Worm (Caenorhabditis elegans) whole organism, early embryonic: Measurements from ENCODE around the gene Y57G7A.6.

Source experiments
- B0310.2 ChIP-seq: sonication (generic microtip); optimal IDR thresholded peaks from 2 replicates; lab custom pipeline; 2016; ENCODE audit warnings: mild to moderate bottlenecking, missing genetic modification characterization, missing compliant biosample characterization
- F13C5.2 ChIP-seq: sonication (generic microtip); optimal IDR thresholded peaks from 2 replicates; lab custom pipeline; 2017; ENCODE audit warnings: mild to moderate bottlenecking, missing genetic modification characterization, inconsistent platforms, missing compliant biosample characterization
- aly-1 ChIP-seq: sonication (generic microtip); optimal IDR thresholded peaks from 2 replicates; lab custom pipeline; 2016; ENCODE audit warnings: missing genetic modification characterization, missing compliant biosample characterization
- ama-1 ChIP-seq: fragments of 150-350 bp; optimal IDR thresholded peaks from 2 replicates; lab custom pipeline; 2014
- ceh-13 ChIP-seq: fragments of 200-800 bp; sonication (Bioruptor generic); optimal IDR thresholded peaks from 2 replicates; lab custom pipeline; 2018; ENCODE audit warnings: mild to moderate bottlenecking, missing genetic modification characterization, missing compliant biosample characterization
- ceh-36 ChIP-seq: sonication (generic microtip); optimal IDR thresholded peaks from 2 replicates; lab custom pipeline; 2016; ENCODE audit warnings: missing genetic modification characterization, inconsistent platforms, missing compliant biosample characterization
- ets-7 ChIP-seq: sonication (generic microtip); optimal IDR thresholded peaks from 2 replicates; lab custom pipeline; 2016; ENCODE audit warnings: missing genotype, missing genetic modification characterization, missing compliant biosample characterization
- flt-1 ChIP-seq: fragments of 200-800 bp; sonication (Bioruptor generic); IDR thresholded peaks from 2 replicates; pipeline ENCODE4 v1.3.6; 2022; ENCODE audit warnings: missing genetic modification characterization, missing compliant biosample characterization
- hmbx-1 ChIP-seq: sonication (generic microtip); optimal IDR thresholded peaks from 2 replicates; lab custom pipeline; 2016; ENCODE audit warnings: mild to moderate bottlenecking, missing genetic modification characterization, missing compliant biosample characterization
- hmg-4 ChIP-seq: fragments of 200-800 bp; sonication (Bioruptor generic); optimal IDR thresholded peaks from 2 replicates; lab custom pipeline; 2018; ENCODE audit warnings: mild to moderate bottlenecking, missing genetic modification characterization, missing compliant biosample characterization
- hnd-1 ChIP-seq: sonication (generic microtip); optimal IDR thresholded peaks from 2 replicates; lab custom pipeline; 2016; ENCODE audit warnings: missing genetic modification characterization, missing compliant biosample characterization
- pes-1 ChIP-seq: fragments of 200-800 bp; sonication (Bioruptor generic); IDR thresholded peaks from 2 replicates; pipeline ENCODE4 v1.3.6; 2022; ENCODE audit warnings: missing genetic modification reagents, missing genetic modification characterization, missing compliant biosample characterization
- scrt-1 ChIP-seq: fragments of 200-800 bp; sonication (Bioruptor generic); IDR thresholded peaks from 2 replicates; pipeline ENCODE4 v1.3.6; 2022; ENCODE audit warnings: missing genetic modification characterization, missing compliant biosample characterization
- sea-1 ChIP-seq: fragments of 200-800 bp; sonication (Bioruptor generic); conservative IDR thresholded peaks from 2 replicates; pipeline ENCODE4 v1.3.6; 2022; ENCODE audit warnings: missing genetic modification characterization, missing compliant biosample characterization
- tbx-11 ChIP-seq: fragments of 200-800 bp; sonication (Bioruptor generic); IDR thresholded peaks from 2 replicates; pipeline ENCODE4 v1.3.6; 2022; ENCODE audit warnings: missing genetic modification characterization, missing compliant biosample characterization
- tbx-37 ChIP-seq: fragments of 200-800 bp; sonication (Bioruptor generic); conservative IDR thresholded peaks from 2 replicates; pipeline ENCODE4 v1.3.6; 2022; ENCODE audit warnings: missing genetic modification reagents, missing genetic modification characterization, missing compliant biosample characterization
- tra-4 ChIP-seq: sonication (generic microtip); optimal IDR thresholded peaks from 2 replicates; lab custom pipeline; 2017; ENCODE audit warnings: missing genetic modification characterization, missing compliant biosample characterization

The Y57G7A.6 gene

ce11 chrII:1252259-1252658, 33.2 kb downstream of the Y57G7A.6 start, which contains the start of gene lin-42:
Gene lin-42 (minus strand): TSS chrII:1252359.
- TF ChIP-seq ceh-36 (tag; lab: Kevin White, UChicago) (peak; percentile 4), flt-1 (no peak), hmg-4 (GFP tag; lab: Kevin White, UChicago) (no peak)

ce11 chrII:1246855-1247259, 38.6 kb downstream of the Y57G7A.6 start:
- TF ChIP-seq scrt-1 (GFP tag; lab: Robert Waterston, UW): no peak
- TF ChIP-seq sea-1 (GFP tag; lab: Robert Waterston, UW): no peak
- no peak for TF ChIP-seq ceh-13 (GFP tag; lab: Kevin White, UChicago)
- TF ChIP-seq flt-1: no peak
- no peak for TF ChIP-seq hnd-1 (tag; lab: Kevin White, UChicago)
- TF ChIP-seq tbx-11 (GFP tag; lab: Robert Waterston, UW): no peak
- peak; percentile 56; the same call in 1 of the 2 replicates for TF ChIP-seq pes-1 (GFP tag; lab: Robert Waterston, UW)
- no peak for TF ChIP-seq ama-1 (lab: Kevin White, UChicago)
- TF ChIP-seq F13C5.2 (tag; lab: Kevin White, UChicago): peak; percentile 67
- no peak for TF ChIP-seq B0310.2 (tag; lab: Kevin White, UChicago)
- TF ChIP-seq tra-4 (tag; lab: Kevin White, UChicago): no peak
- TF ChIP-seq tbx-37 (GFP tag; lab: Robert Waterston, UW): no peak
- no peak for TF ChIP-seq ets-7
- TF ChIP-seq aly-1 (tag; lab: Kevin White, UChicago): peak; percentile 27
- TF ChIP-seq hmg-4 (GFP tag; lab: Kevin White, UChicago): peak; percentile 86
- TF ChIP-seq hmbx-1 (tag; lab: Kevin White, UChicago): no peak
- TF ChIP-seq ceh-36 (tag; lab: Kevin White, UChicago): no peak

ce11 chrII:1245783-1246182, 39.6 kb downstream of the Y57G7A.6 start:
- TF ChIP-seq B0310.2 (tag; lab: Kevin White, UChicago) (no peak), aly-1 (tag; lab: Kevin White, UChicago) (no peak), flt-1 (no peak), pes-1 (GFP tag; lab: Robert Waterston, UW) (no peak), scrt-1 (GFP tag; lab: Robert Waterston, UW) (no peak), hnd-1 (tag; lab: Kevin White, UChicago) (no peak), ets-7 (no peak), tra-4 (tag; lab: Kevin White, UChicago) (no peak), ama-1 (lab: Kevin White, UChicago) (no peak), hmbx-1 (tag; lab: Kevin White, UChicago) (no peak), ceh-36 (tag; lab: Kevin White, UChicago) (no peak), tbx-37 (GFP tag; lab: Robert Waterston, UW) (no peak), hmg-4 (GFP tag; lab: Kevin White, UChicago) (no peak), ceh-13 (GFP tag; lab: Kevin White, UChicago) (no peak), F13C5.2 (tag; lab: Kevin White, UChicago) (no peak), tbx-11 (GFP tag; lab: Robert Waterston, UW) (no peak), sea-1 (GFP tag; lab: Robert Waterston, UW) (no peak)

- TF ChIP-seq ceh-13 (GFP tag; lab: Kevin White, UChicago): no peak
- TF ChIP-seq hmg-4 (GFP tag; lab: Kevin White, UChicago): peak; percentile 8
Observed at ce11 chrII:1244420-1244959, 40.9 kb downstream of the Y57G7A.6 start.

- TF ChIP-seq ets-7: no peak
- no peak for TF ChIP-seq hnd-1 (tag; lab: Kevin White, UChicago)
- no peak for TF ChIP-seq pes-1 (GFP tag; lab: Robert Waterston, UW)
- no peak; the same call in 1 of the 2 replicates for TF ChIP-seq flt-1
- TF ChIP-seq ama-1 (lab: Kevin White, UChicago): no peak
- TF ChIP-seq B0310.2 (tag; lab: Kevin White, UChicago): no peak
- TF ChIP-seq ceh-13 (GFP tag; lab: Kevin White, UChicago): no peak
- peak; percentile 18 for TF ChIP-seq hmg-4 (GFP tag; lab: Kevin White, UChicago)
- no peak for TF ChIP-seq sea-1 (GFP tag; lab: Robert Waterston, UW)
- TF ChIP-seq aly-1 (tag; lab: Kevin White, UChicago): peak; percentile 29
- peak; percentile 32 for TF ChIP-seq F13C5.2 (tag; lab: Kevin White, UChicago)
- TF ChIP-seq tra-4 (tag; lab: Kevin White, UChicago): no peak
- TF ChIP-seq hmbx-1 (tag; lab: Kevin White, UChicago): no peak
- TF ChIP-seq tbx-37 (GFP tag; lab: Robert Waterston, UW): no peak
- TF ChIP-seq ceh-36 (tag; lab: Kevin White, UChicago): no peak
- TF ChIP-seq scrt-1 (GFP tag; lab: Robert Waterston, UW): no peak
- TF ChIP-seq tbx-11 (GFP tag; lab: Robert Waterston, UW): no peak
Observed at ce11 chrII:1242475-1242874, 42.9 kb downstream of the Y57G7A.6 start.

ce11 chrII:1241176-1241730, 44.2 kb downstream of the Y57G7A.6 start:
- no peak for TF ChIP-seq hmg-4 (GFP tag; lab: Kevin White, UChicago)
- 0 out of 2 replicates have a peak, but pooled peaks have one; percentile 24 for TF ChIP-seq scrt-1 (GFP tag; lab: Robert Waterston, UW)
- no peak for TF ChIP-seq aly-1 (tag; lab: Kevin White, UChicago)
- no peak for TF ChIP-seq ceh-36 (tag; lab: Kevin White, UChicago)
- peak; percentile 17; the same call in 1 of the 2 replicates for TF ChIP-seq pes-1 (GFP tag; lab: Robert Waterston, UW)
- no peak for TF ChIP-seq hmbx-1 (tag; lab: Kevin White, UChicago)

ce11 chrII:1240436-1240835, 45.0 kb downstream of the Y57G7A.6 start:
- TF ChIP-seq sea-1 (GFP tag; lab: Robert Waterston, UW) (no peak), ama-1 (lab: Kevin White, UChicago) (no peak), pes-1 (GFP tag; lab: Robert Waterston, UW) (no peak), tra-4 (tag; lab: Kevin White, UChicago) (no peak), ceh-36 (tag; lab: Kevin White, UChicago) (no peak), B0310.2 (tag; lab: Kevin White, UChicago) (no peak), tbx-11 (GFP tag; lab: Robert Waterston, UW) (no peak)
